Fruit fly (Drosophila melanogaster) whole organism, wandering third instar larva: ENCODE data around the gene Cralbp.

ENCODE experiments used
- CG32264 ChIP-seq: fragments of 200-800 bp; sonication (Bioruptor generic); optimal IDR thresholded peaks from 2 replicates; lab custom pipeline; 2016; ENCODE audit warnings: missing biosample characterization, missing genetic modification characterization
- HLH106 ChIP-seq: fragments of 200-800 bp; optimal IDR thresholded peaks from 3 replicates; lab custom pipeline; 2019; ENCODE audit warnings: missing biosample characterization, mild to moderate bottlenecking, missing genetic modification characterization, moderate library complexity
- Hr78 ChIP-seq: fragments of >200 bp; optimal IDR thresholded peaks from 2 replicates; lab custom pipeline; 2017; ENCODE audit warnings: missing biosample characterization, missing genetic modification characterization
- Hr83 ChIP-seq: fragments of 200-300 bp; sonication (Bioruptor generic); optimal IDR thresholded peaks from 2 replicates; lab custom pipeline; 2016; ENCODE audit warnings: missing biosample characterization, mild to moderate bottlenecking, missing genetic modification characterization, moderate library complexity; ENCODE audit not compliant: poor library complexity, severe bottlenecking
- Jra ChIP-seq: sonication (Bioruptor generic); optimal IDR thresholded peaks from 2 replicates; lab custom pipeline; 2016; ENCODE audit warnings: missing biosample characterization, missing genetic modification characterization
- Myc ChIP-seq: fragments of >200 bp; optimal IDR thresholded peaks from 2 replicates; lab custom pipeline; 2017
- OdsH ChIP-seq: fragments of 200-800 bp; sonication (Bioruptor generic); optimal IDR thresholded peaks from 2 replicates; lab custom pipeline; 2016; ENCODE audit warnings: missing biosample characterization, mild to moderate bottlenecking, missing genetic modification characterization
- Rel ChIP-seq, 2 experiments: fragments of 200-800 bp; sonication (Bioruptor generic) in 1 of 2; optimal IDR thresholded peaks; 2 replicates in 1 of 2; 3 replicates in 1 of 2; lab custom pipeline; 2016 to 2019; ENCODE audit warnings: mild to moderate bottlenecking in 2 of 2, missing biosample characterization in 2 of 2, missing genetic modification characterization in 2 of 2, moderate library complexity in 1 of 2
- Sp1 ChIP-seq: fragments of 200-800 bp; sonication (Bioruptor generic); optimal IDR thresholded peaks from 3 replicates; lab custom pipeline; 2019; ENCODE audit warnings: missing biosample characterization, mild to moderate bottlenecking, missing genetic modification characterization, moderate library complexity
- br ChIP-seq: fragments of 200-800 bp; sonication (Bioruptor generic); optimal IDR thresholded peaks from 2 replicates; lab custom pipeline; 2016; ENCODE audit warnings: missing biosample characterization, missing genetic modification characterization
- foxo ChIP-seq, 2 experiments: fragments of 200-800 bp; sonication (Bioruptor generic); optimal IDR thresholded peaks; 2 replicates in 1 of 2; 3 replicates in 1 of 2; lab custom pipeline; 2016 to 2017; ENCODE audit warnings: missing biosample characterization in 2 of 2, missing genetic modification characterization in 2 of 2
- fru ChIP-seq: fragments of 200-800 bp; sonication (Bioruptor generic); optimal IDR thresholded peaks from 3 replicates; lab custom pipeline; 2016; ENCODE audit warnings: missing biosample characterization, mild to moderate bottlenecking, missing genetic modification characterization
- h ChIP-seq: fragments of 200-800 bp; sonication (Bioruptor generic); optimal IDR thresholded peaks from 3 replicates; lab custom pipeline; 2016; ENCODE audit warnings: missing biosample characterization, mild to moderate bottlenecking, missing genetic modification characterization
- jim ChIP-seq: fragments of 175-275, 200-325 bp; sonication (Bioruptor generic); optimal IDR thresholded peaks from 2 replicates; lab custom pipeline; 2016; ENCODE audit warnings: missing biosample characterization, mild to moderate bottlenecking, missing genetic modification characterization
- rgr ChIP-seq: fragments of 200-800 bp; sonication (Bioruptor generic); optimal IDR thresholded peaks from 3 replicates; lab custom pipeline; 2016; ENCODE audit warnings: missing biosample characterization, mild to moderate bottlenecking, missing genetic modification characterization
- sage ChIP-seq: fragments of 200-800 bp; sonication (Bioruptor generic); optimal IDR thresholded peaks from 2 replicates; lab custom pipeline; 2016; ENCODE audit warnings: missing biosample characterization, mild to moderate bottlenecking, missing genetic modification characterization
- sv ChIP-seq: fragments of 200-800 bp; sonication (Bioruptor generic); optimal IDR thresholded peaks from 3 replicates; lab custom pipeline; 2016; ENCODE audit warnings: missing biosample characterization, missing genetic modification characterization
- tai ChIP-seq: sonication (Bioruptor generic); optimal IDR thresholded peaks from 2 replicates; lab custom pipeline; 2016; ENCODE audit warnings: missing biosample characterization, missing genetic modification characterization
- usp ChIP-seq: fragments of >200 bp; optimal IDR thresholded peaks from 2 replicates; lab custom pipeline; 2017; ENCODE audit warnings: missing biosample characterization, missing genetic modification characterization
- woc ChIP-seq: sonication (Bioruptor generic); optimal IDR thresholded peaks from 2 replicates; lab custom pipeline; 2016; ENCODE audit warnings: missing biosample characterization, mild to moderate bottlenecking, missing genetic modification characterization

Gene Cralbp

DNA sequence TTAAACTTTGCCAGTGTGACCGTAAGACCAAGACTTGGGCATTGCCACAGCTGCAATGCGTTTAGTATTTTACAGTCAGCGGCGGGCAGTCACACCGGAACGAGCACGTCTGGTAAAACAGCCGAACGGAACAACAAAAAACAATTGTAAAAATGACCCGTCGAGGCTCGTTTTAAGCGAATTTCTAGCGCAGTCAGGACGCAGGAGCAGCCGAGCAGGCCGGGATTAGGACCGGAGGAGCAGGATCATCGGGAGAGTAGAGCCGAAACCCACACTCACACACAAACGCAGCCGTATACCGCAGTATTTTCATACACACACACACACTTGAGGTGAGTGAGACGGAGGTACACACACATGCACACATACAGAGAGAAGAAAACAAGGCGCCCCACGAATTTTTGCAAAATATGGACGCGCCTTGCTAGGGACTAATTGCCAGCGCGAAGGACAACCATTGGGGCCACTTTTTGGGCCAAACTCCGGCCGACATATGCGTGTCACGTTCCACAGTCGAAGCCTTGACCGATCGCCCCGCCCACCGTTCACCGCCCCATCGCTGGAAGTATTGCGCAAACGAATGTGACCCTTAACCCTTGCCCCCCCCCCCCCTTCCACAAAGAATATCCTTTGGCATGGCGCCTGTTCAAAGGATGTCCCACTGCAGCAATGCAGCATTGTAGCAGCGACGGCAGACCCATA lies 33.5 kb downstream of the Cralbp start, which contains the start of gene Usp47 (continued):
- TF ChIP-seq usp (GFP tag; lab: Kevin White, UChicago) (no peak), sv (GFP tag; lab: Kevin White, UChicago) (no peak), Jra (no peak), br (no peak)

DNA sequence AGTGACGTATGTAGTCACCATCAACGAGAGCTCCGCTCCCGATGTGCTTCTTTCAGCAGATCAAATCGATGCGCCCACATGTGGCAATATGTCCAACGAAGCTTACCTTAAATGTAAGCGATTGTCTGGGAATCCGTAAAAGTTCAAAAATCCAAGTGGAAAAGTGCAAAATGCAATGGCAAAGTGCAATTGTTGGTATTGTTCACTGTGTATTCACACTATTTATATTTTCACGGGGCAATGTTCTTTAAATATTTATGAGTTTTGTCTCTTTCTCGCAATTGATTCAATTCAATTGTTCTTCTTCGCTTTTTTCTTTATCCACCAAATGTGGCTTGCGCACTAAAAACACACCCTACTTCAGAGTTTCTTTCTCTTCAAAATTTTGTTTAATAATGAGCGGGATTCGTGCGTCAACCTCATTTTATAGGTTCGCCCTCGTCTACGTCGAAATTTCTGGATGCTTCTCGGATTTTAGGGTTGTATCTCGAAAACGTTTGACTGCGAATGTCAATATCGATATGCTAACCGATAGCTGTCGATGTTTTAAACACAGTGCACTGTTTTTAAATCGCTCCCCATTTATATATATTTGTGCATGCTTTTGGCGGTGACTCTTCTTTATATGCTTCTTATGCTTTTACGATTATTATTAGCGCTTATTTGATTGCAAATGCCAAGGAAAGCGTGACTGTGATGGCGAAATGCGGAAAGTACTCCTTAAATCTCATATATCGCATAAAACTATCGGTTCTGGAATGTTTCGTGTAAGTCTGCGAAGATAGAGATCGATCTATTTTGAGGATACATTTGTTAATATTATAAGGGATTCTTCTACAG lies 34.6 kb downstream of the Cralbp start, which contains the start of gene DnaJ-1:
DnaJ-1 (minus strand) TSS at position 450 of the 840 bp plus-strand sequence.
- TF ChIP-seq br (peak; percentile 12), HLH106 (tag; lab: Kevin White, UChicago) (peak; percentile 8), foxo (GFP tag; optimal IDR thresholded peaks at IDR 0.05; lab: Kevin White, UChicago) (peak in 1 of 2 experiments; percentile 37), rgr (peak; percentile 51), Sp1 (GFP tag; lab: Kevin White, UChicago) (peak; percentile 79), h (GFP tag; lab: Kevin White, UChicago) (peak; percentile 44), Jra (peak; percentile 27), Hr78 (GFP tag; lab: Kevin White, UChicago) (no peak), usp (GFP tag; lab: Kevin White, UChicago) (no peak), fru (GFP tag; lab: Kevin White, UChicago) (peak; percentile 23), Hr83 (peak; percentile 72), OdsH (peak; percentile 18), jim (GFP tag; lab: Kevin White, UChicago) (no peak), CG32264 (GFP tag; lab: Kevin White, UChicago) (peak; percentile 10), tai (GFP tag; lab: Kevin White, UChicago) (no peak), woc (GFP tag; lab: Kevin White, UChicago) (peak; percentile 61)

DNA sequence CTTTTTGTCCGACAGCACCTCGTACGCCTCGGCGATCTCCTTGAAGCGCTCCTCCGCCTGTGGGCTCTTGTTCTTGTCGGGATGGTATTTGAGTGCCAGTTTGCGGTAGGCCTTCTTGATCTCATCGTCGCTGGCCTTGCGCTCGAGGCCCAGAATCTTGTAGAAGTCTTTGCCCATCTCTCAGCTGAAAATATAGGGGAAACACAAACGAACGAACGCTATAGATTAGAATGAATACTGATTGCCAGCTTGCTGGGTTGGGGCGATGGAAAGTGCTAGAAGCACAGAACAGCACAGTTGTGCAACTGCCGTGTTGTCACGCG lies 35.1 kb downstream of the Cralbp start:
- TF ChIP-seq CG32264 (GFP tag; lab: Kevin White, UChicago) (no peak), Rel (GFP tag; optimal IDR thresholded peaks at IDR 0.05; lab: Kevin White, UChicago) (no peak), Rel (tag; optimal IDR thresholded peaks at IDR 0.05; lab: Kevin White, UChicago) (peak; percentile 97)
- TF ChIP-seq, all 38 proteins: peak for 1

DNA sequence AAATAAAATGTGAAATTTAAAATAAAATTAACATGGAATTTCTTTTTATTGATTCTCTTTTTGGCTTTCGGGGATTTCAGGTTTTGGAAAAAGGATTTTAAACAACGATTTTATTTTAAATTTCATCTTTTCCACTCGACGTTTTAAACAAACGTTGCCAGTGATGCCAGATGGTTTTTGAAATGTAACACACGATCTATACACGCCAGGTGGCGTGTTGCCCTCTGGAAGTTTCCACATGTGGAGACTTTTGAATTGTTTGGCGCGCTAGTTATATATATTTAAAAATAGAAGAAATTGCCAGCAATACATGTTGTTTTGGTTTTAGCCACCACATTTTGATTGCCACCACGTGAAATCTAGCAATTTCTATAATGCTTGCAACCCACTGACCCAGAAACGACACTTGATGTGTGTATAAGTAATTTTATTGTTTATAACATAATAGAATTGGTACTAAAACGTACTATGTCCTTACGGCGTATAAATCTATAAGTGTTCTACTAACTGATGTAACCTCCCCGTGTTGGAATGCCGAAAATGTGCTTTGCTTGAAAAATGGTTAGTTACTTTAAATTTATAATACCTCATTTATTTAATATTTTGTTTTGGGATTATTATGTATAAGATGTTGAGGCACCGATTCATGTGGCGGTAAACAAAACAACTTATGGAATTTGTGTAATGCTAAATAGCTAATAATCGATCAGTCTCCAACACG lies 36.7 kb downstream of the Cralbp start:
- TF ChIP-seq sage (GFP tag; lab: Kevin White, UChicago) (peak; percentile 26), Myc (lab: Kevin White, UChicago) (peak; percentile 84), OdsH (no peak)
